Worm (Caenorhabditis elegans) whole organism, L1 larva: ENCODE data around the gene flwr-1.
A peak's percentile ranks its signal among the peaks of the same experiment; 100 is the strongest.

Source experiments
- ama-1 ChIP-seq: fragments of 150-350 bp; optimal IDR thresholded peaks from 2 replicates; lab custom pipeline; 2014
- ets-5 ChIP-seq: fragments of 200-800 bp; sonication (Bioruptor generic); IDR thresholded peaks from 2 replicates; pipeline ENCODE4 v1.3.6; 2022; ENCODE audit warnings: missing genetic modification characterization, missing compliant biosample characterization
- fos-1 ChIP-seq: fragments of 150-350 bp; optimal IDR thresholded peaks from 2 replicates; lab custom pipeline; 2014; ENCODE audit warnings: missing biosample characterization, missing genetic modification characterization
- jun-1 ChIP-seq: fragments of 150-350 bp; optimal IDR thresholded peaks from 2 replicates; lab custom pipeline; 2014; ENCODE audit warnings: missing biosample characterization, missing genetic modification reagents, missing genetic modification characterization
- lir-3 ChIP-seq: sonication (generic microtip); optimal IDR thresholded peaks from 2 replicates; lab custom pipeline; 2016; ENCODE audit warnings: mild to moderate bottlenecking, missing genetic modification characterization, moderate library complexity, missing compliant biosample characterization; ENCODE audit not compliant: poor library complexity
- lsy-2 ChIP-seq, 2 experiments: fragments of 150-350 bp; optimal IDR thresholded peaks; 2 replicates each; lab custom pipeline; 2014; ENCODE audit warnings: missing biosample characterization in 2 of 2, missing genetic modification characterization in 2 of 2
- nhr-11 ChIP-seq: fragments of 150-350 bp; optimal IDR thresholded peaks from 2 replicates; lab custom pipeline; 2014; ENCODE audit warnings: missing biosample characterization, missing genetic modification characterization
- nhr-12 ChIP-seq: sonication (generic microtip); optimal IDR thresholded peaks from 2 replicates; lab custom pipeline; 2017; ENCODE audit warnings: missing biosample characterization, missing genetic modification characterization
- nhr-28 ChIP-seq: fragments of 150-350 bp; optimal IDR thresholded peaks from 2 replicates; lab custom pipeline; 2014; ENCODE audit warnings: missing biosample characterization, missing genetic modification characterization
- tbx-2 ChIP-seq: sonication (generic microtip); optimal IDR thresholded peaks from 2 replicates; lab custom pipeline; 2016; ENCODE audit warnings: missing genetic modification characterization, missing compliant biosample characterization
- unc-62 ChIP-seq: fragments of 150-350 bp; optimal IDR thresholded peaks from 2 replicates; lab custom pipeline; 2014; ENCODE audit warnings: missing biosample characterization, missing genetic modification reagents, missing genetic modification characterization
- ztf-11 ChIP-seq, 2 experiments: sonication (generic microtip); optimal IDR thresholded peaks; 2 replicates each; lab custom pipeline; 2016 to 2017; ENCODE audit warnings: missing genetic modification characterization in 2 of 2, missing biosample characterization in 1 of 2, missing compliant biosample characterization in 1 of 2

DNA sequence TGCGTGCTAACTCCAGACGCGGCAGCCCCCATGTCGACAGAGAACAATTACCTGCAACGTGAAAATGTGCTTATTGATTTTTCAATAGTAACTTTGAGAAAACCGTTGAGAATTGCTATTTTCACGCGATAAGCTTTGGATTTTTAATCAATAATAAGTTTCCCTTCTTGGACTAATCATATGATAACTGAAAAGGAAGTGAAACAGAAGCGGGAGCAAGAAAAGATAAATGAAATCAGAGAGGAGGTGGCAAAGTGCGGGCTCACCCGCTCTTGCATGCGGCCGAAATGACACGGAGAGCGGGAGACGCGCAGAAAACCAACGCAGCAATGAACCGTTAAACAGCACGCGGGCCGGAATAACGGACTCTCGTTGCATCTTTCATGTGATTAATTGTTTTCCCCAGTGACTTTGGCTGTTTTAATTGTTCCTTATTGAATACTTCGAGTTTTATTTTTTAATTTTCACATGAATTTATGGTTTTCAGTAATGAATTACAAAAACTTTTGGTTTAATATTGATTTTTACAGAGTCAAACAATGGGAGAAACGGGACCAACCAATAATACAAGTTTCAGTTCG, at the start of gene flwr-1, which contains the start of gene tbc-1:
- TF ChIP-seq tbx-2 (tag; lab: Kevin White, UChicago), result peak; percentile 16
- TF ChIP-seq lir-3 (tag; lab: Kevin White, UChicago), result no peak
- TF ChIP-seq nhr-12 (tag; lab: Kevin White, UChicago), result no peak
- peak in 1 of 2 experiments; percentile 9 for TF ChIP-seq lsy-2 (tag; optimal IDR thresholded peaks at IDR 0.05; lab: Kevin White, UChicago)
- no peak for TF ChIP-seq unc-62 (GFP tag; lab: Kevin White, UChicago)
- TF ChIP-seq nhr-28 (tag; lab: Kevin White, UChicago), result no peak
- no peak for TF ChIP-seq ama-1
- TF ChIP-seq fos-1 (tag; lab: Kevin White, UChicago), result peak; percentile 30
- no peak for TF ChIP-seq jun-1 (tag; lab: Kevin White, UChicago)
- no peak for TF ChIP-seq ets-5 (GFP tag; lab: Robert Waterston, UW)
- TF ChIP-seq ztf-11 (tag; optimal IDR thresholded peaks at IDR 0.05; lab: Kevin White, UChicago), result no peak
- TF ChIP-seq nhr-11 (tag; lab: Kevin White, UChicago), result no peak
